Worm (Caenorhabditis elegans): ENCODE results near the gene idpa-2.
A peak's percentile ranks its signal among the peaks of the same experiment; 100 is the strongest.

The idpa-2 gene

ce11 chrII:8818257-8818656 lies 25.7 kb upstream of the idpa-2 start (continued):
- TF ChIP-seq aha-1 (tag): peak; percentile 92
- TF ChIP-seq Y48G9A.11 (GFP tag; IDR thresholded peaks at IDR 0.05): no peak
- no peak for TF ChIP-seq mes-2 (tag; optimal IDR thresholded peaks at IDR 0.05; ENCODE audit: poor library complexity, severe bottlenecking)
- TF ChIP-seq spr-1 (tag; optimal IDR thresholded peaks at IDR 0.05): no peak
- no peak for TF ChIP-seq zip-11 (GFP tag; IDR thresholded peaks at IDR 0.05)
- TF ChIP-seq nhr-11 (tag; optimal IDR thresholded peaks at IDR 0.05): no peak
- no peak for TF ChIP-seq zag-1 (tag; optimal IDR thresholded peaks at IDR 0.05)
- no peak for TF ChIP-seq hmg-1.1 (GFP tag; IDR thresholded peaks at IDR 0.05)
- TF ChIP-seq mep-1 (tag; optimal IDR thresholded peaks at IDR 0.05): peak; percentile 31
- TF ChIP-seq saeg-2 (GFP tag; IDR thresholded peaks at IDR 0.05): no peak
- no peak for TF ChIP-seq daf-16 (GFP tag; optimal IDR thresholded peaks at IDR 0.05)
- TF ChIP-seq daf-16 (tag; optimal IDR thresholded peaks at IDR 0.05): no peak
- no peak for TF ChIP-seq skn-1 (tag; optimal IDR thresholded peaks at IDR 0.05)
- no peak for TF ChIP-seq lin-15B (tag; optimal IDR thresholded peaks at IDR 0.05)
- TF ChIP-seq mxl-2 (GFP tag; conservative IDR thresholded peaks at IDR 0.05): 0 out of 2 replicates have a peak, but pooled peaks have one; percentile 12
- TF ChIP-seq cey-2 (tag; optimal IDR thresholded peaks at IDR 0.05; ENCODE audit: borderline replicate concordance, insufficient read depth): peak; percentile 78
- peak; percentile 95 for TF ChIP-seq nhr-48 (tag; optimal IDR thresholded peaks at IDR 0.05)
- TF ChIP-seq mdl-1 (tag; optimal IDR thresholded peaks at IDR 0.05): peak in 1 of 2 experiments; percentile 78
- peak; percentile 47 for TF ChIP-seq nhr-25 (tag; optimal IDR thresholded peaks at IDR 0.05; ENCODE audit: borderline replicate concordance, insufficient read depth)
- TF ChIP-seq ceh-28 (tag; optimal IDR thresholded peaks at IDR 0.05): no peak
- no peak for TF ChIP-seq duxl-1 (tag; optimal IDR thresholded peaks at IDR 0.05; ENCODE audit: poor library complexity)

DNA sequence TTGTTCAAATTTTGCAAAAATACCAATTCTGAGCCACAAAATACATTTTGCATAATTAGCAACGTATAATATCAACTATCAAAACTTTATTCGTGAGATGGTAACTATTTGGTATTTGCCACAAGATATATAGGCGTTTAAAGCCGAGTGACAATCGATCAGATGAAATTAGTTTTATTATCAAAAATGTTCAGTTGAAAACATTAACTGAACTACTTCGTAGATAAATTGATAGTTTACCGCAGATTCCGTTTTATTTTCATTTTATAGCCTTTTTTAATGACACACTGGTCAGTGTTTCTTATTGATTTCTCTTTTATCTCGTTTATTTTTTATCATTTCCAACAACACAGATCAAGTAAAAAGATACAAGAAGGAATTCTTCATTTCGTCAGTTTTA lies 24.7 kb upstream of the idpa-2 start:
- TF ChIP-seq F37D6.2 (tag; optimal IDR thresholded peaks at IDR 0.05) (no peak), lin-15B (tag; optimal IDR thresholded peaks at IDR 0.05) (no peak), mep-1 (tag; optimal IDR thresholded peaks at IDR 0.05) (peak; percentile 52), arid-1 (GFP tag; conservative IDR thresholded peaks at IDR 0.05) (0 out of 2 replicates have a peak, but pooled peaks have one; percentile 21), ceh-28 (tag; optimal IDR thresholded peaks at IDR 0.05) (no peak), daf-16 (GFP tag; optimal IDR thresholded peaks at IDR 0.05) (no peak), daf-16 (tag; optimal IDR thresholded peaks at IDR 0.05) (no peak), dmd-6 (GFP tag; IDR thresholded peaks at IDR 0.05) (no peak), lin-1 (GFP tag; IDR thresholded peaks at IDR 0.05) (no peak), nhr-10 (tag; optimal IDR thresholded peaks at IDR 0.05) (no peak), hif-1 (tag; optimal IDR thresholded peaks at IDR 0.05) (no peak), mxl-2 (GFP tag; conservative IDR thresholded peaks at IDR 0.05) (no peak), D1046.2 (GFP tag; IDR thresholded peaks at IDR 0.05) (no peak), lin-39 (tag; optimal IDR thresholded peaks at IDR 0.05) (no peak), zag-1 (tag; optimal IDR thresholded peaks at IDR 0.05) (no peak), zfp-3 (GFP tag; conservative IDR thresholded peaks at IDR 0.05) (peak; percentile 88), dmd-8 (GFP tag; IDR thresholded peaks at IDR 0.05) (no peak), mdl-1 (tag; optimal IDR thresholded peaks at IDR 0.05) (no peak), T20F7.1 (GFP tag; optimal IDR thresholded peaks at IDR 0.05) (peak; percentile 50), pha-4 (GFP tag; IDR thresholded peaks at IDR 0.05) (no peak), pha-4 (tag; optimal IDR thresholded peaks at IDR 0.05) (no peak), dpl-1 (GFP tag; optimal IDR thresholded peaks at IDR 0.05) (no peak), Y48G9A.11 (GFP tag; IDR thresholded peaks at IDR 0.05) (no peak), lsy-2 (tag; optimal IDR thresholded peaks at IDR 0.05) (no peak), nhr-41 (GFP tag; IDR thresholded peaks at IDR 0.05) (no peak), nhr-28 (tag; optimal IDR thresholded peaks at IDR 0.05) (peak; percentile 18), nhr-48 (tag; optimal IDR thresholded peaks at IDR 0.05) (no peak), duxl-1 (tag; optimal IDR thresholded peaks at IDR 0.05; ENCODE audit: poor library complexity) (peak; percentile 11), madf-5 (GFP tag; IDR thresholded peaks at IDR 0.05) (no peak), dve-1 (tag; optimal IDR thresholded peaks at IDR 0.05; ENCODE audit: insufficient read depth) (peak; percentile 16), Y5F2A.4 (GFP tag; optimal IDR thresholded peaks at IDR 0.05) (no peak), Y75B8A.6 (GFP tag; IDR thresholded peaks at IDR 0.05) (no peak), rbr-2 (tag; optimal IDR thresholded peaks at IDR 0.05) (no peak), attf-4 (tag; optimal IDR thresholded peaks at IDR 0.05) (no peak), ceh-20 (GFP tag; IDR thresholded peaks at IDR 0.05) (0 out of 2 replicates have a peak, but pooled peaks have one; percentile 37), F44E2.7 (GFP tag; IDR thresholded peaks at IDR 0.05) (no peak), nhr-6 (tag; optimal IDR thresholded peaks at IDR 0.05) (no peak), mdt-29 (GFP tag; IDR thresholded peaks at IDR 0.05) (peak; percentile 10; the same call in 1 of the 2 replicates), zip-11 (GFP tag; IDR thresholded peaks at IDR 0.05) (no peak)

All from whole organism, L4 larva.